Worm (Caenorhabditis elegans) whole organism, L3 larva: ENCODE data around the gene fbxa-11.

Experiments used
- ama-1 ChIP-seq: fragments of 150-350 bp; optimal IDR thresholded peaks from 2 replicates; lab custom pipeline; 2018
- ceh-16 ChIP-seq: sonication (generic microtip); optimal IDR thresholded peaks from 2 replicates; lab custom pipeline; 2017; ENCODE audit warnings: missing biosample characterization, missing genetic modification characterization
- jun-1 ChIP-seq: fragments of 150-350 bp; optimal IDR thresholded peaks from 2 replicates; lab custom pipeline; 2014; ENCODE audit warnings: missing biosample characterization, missing genetic modification reagents, missing genetic modification characterization
- nfya-1 ChIP-seq: sonication (generic microtip); optimal IDR thresholded peaks from 2 replicates; lab custom pipeline; 2017; ENCODE audit warnings: missing genetic modification characterization, mild to moderate bottlenecking, missing compliant biosample characterization, antibody characterized with exemption, moderate library complexity; ENCODE audit not compliant: insufficient read depth
- nhr-11 ChIP-seq: fragments of 150-350 bp; optimal IDR thresholded peaks from 2 replicates; lab custom pipeline; 2014; ENCODE audit warnings: missing biosample characterization, missing genetic modification characterization
- nhr-237 ChIP-seq: fragments of 150-350 bp; optimal IDR thresholded peaks from 2 replicates; lab custom pipeline; 2014; ENCODE audit warnings: missing biosample characterization, missing genetic modification characterization
- unc-62 ChIP-seq: fragments of 150-350 bp; sonication (generic microtip); optimal IDR thresholded peaks from 4 replicates; lab custom pipeline; 2014; ENCODE audit warnings: missing biosample characterization, missing genetic modification reagents, missing genetic modification characterization
- ztf-11 ChIP-seq: fragments of 150-350 bp; optimal IDR thresholded peaks from 2 replicates; lab custom pipeline; 2014; ENCODE audit warnings: missing biosample characterization, missing genetic modification characterization

DNA sequence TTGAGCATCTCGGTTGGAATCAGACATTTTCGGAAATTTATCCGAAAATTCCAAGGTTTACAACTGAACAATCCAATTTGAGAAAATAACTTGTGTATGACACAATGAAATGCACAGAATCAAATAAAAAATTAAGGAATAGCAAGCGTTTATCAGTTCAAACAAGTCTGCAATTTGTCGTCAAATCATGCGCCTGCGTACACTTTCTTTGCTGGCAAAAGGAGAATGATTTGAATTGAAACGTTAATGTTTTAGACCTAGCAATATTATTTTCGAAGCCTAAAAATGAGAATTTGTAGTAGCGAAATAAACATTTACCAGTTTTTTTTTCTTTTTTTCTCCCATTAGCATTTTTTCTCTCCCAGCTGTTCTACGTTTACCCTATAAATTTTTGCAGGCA, at the start of gene fbxa-11, which contains the start of gene fbxa-67:
- TF ChIP-seq nfya-1 (tag; lab: Kevin White, UChicago) (peak; percentile 14), jun-1 (tag; lab: Kevin White, UChicago) (peak; percentile 0), ceh-16 (tag; lab: Kevin White, UChicago) (no peak), nhr-11 (tag; lab: Kevin White, UChicago) (no peak), unc-62 (GFP tag; lab: Kevin White, UChicago) (no peak), ztf-11 (tag; lab: Kevin White, UChicago) (no peak), nhr-237 (no peak), ama-1 (lab: Kevin White, UChicago) (no peak)
